Worm (Caenorhabditis elegans) whole organism, late embryonic: Measurements from ENCODE around the gene herd-1.

Experiments used
- lin-11 ChIP-seq: fragments of 200-800 bp; sonication (Bioruptor generic); optimal IDR thresholded peaks from 2 replicates; lab custom pipeline; 2018; ENCODE audit warnings: mild to moderate bottlenecking, missing genetic modification characterization, missing compliant biosample characterization
- pha-4 ChIP-seq: fragments of 150-350 bp; optimal IDR thresholded peaks from 2 replicates; lab custom pipeline; 2018; ENCODE audit warnings: missing biosample characterization, missing genetic modification reagents, missing genetic modification characterization
- unc-86 ChIP-seq: sonication (generic microtip); optimal IDR thresholded peaks from 2 replicates; lab custom pipeline; 2016; ENCODE audit warnings: missing genetic modification characterization, missing compliant biosample characterization

DNA sequence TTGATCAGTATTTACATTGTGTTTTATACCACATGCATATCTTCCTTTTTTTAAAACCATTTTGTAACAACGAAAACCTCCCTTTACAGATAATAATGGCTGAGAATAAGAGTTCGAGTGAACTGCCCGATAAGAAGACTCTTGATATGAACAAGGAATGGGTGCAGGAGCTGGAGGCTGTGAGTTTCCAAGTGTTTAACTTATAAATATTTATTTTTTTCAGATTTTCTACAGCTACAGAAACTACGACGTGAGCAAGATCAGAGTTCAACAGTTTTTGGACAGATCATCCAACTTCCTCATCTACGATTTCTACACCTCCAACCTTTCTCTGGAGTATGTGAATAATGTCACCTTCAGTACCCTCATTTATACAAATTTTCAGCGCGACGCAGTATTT, at the start of gene herd-1:
- TF ChIP-seq lin-11 (no peak), unc-86 (tag; lab: Kevin White, UChicago) (no peak), pha-4 (tag; lab: Kevin White, UChicago) (no peak)
